Worm (Caenorhabditis elegans) whole organism, mixed stage, embryonic: ENCODE results near the gene gst-1.

Experiments
- bed-3 ChIP-seq: fragments of 200-800 bp; sonication (Bioruptor generic); optimal IDR thresholded peaks from 3 replicates; lab custom pipeline; 2018; ENCODE audit warnings: mild to moderate bottlenecking, missing genetic modification characterization, moderate library complexity, missing compliant biosample characterization
- blmp-1 ChIP-seq: fragments of 150-350 bp; optimal IDR thresholded peaks from 2 replicates; lab custom pipeline; 2014; ENCODE audit warnings: missing biosample characterization, missing genetic modification characterization
- ceh-39 ChIP-seq: fragments of 150-350 bp; optimal IDR thresholded peaks from 2 replicates; lab custom pipeline; 2014; ENCODE audit warnings: missing biosample characterization, missing genetic modification characterization
- ceh-43 ChIP-seq: fragments of 200-800 bp; sonication (Bioruptor generic); optimal IDR thresholded peaks from 2 replicates; lab custom pipeline; 2018; ENCODE audit warnings: mild to moderate bottlenecking, missing genetic modification characterization, moderate library complexity, missing compliant biosample characterization
- ceh-83 ChIP-seq: fragments of 200-800 bp; sonication (Bioruptor generic); optimal IDR thresholded peaks from 2 replicates; lab custom pipeline; 2018; ENCODE audit warnings: mild to moderate bottlenecking, missing genetic modification characterization, missing compliant biosample characterization
- ces-1 ChIP-seq: fragments of 150-350 bp; optimal IDR thresholded peaks from 2 replicates; lab custom pipeline; 2014; ENCODE audit warnings: missing biosample characterization, missing genetic modification reagents, missing genetic modification characterization
- cnd-1 ChIP-seq: fragments of 200-800 bp; sonication (Bioruptor generic); optimal IDR thresholded peaks from 2 replicates; lab custom pipeline; 2018; ENCODE audit warnings: mild to moderate bottlenecking, missing genetic modification characterization, missing compliant biosample characterization
- drap-1 ChIP-seq: fragments of 200-800 bp; sonication (Bioruptor generic); optimal IDR thresholded peaks from 3 replicates; lab custom pipeline; 2018; ENCODE audit warnings: mild to moderate bottlenecking, missing genetic modification characterization, missing compliant biosample characterization
- elt-1 ChIP-seq: sonication (generic microtip); optimal IDR thresholded peaks from 2 replicates; lab custom pipeline; 2017; ENCODE audit warnings: missing genetic modification characterization, mild to moderate bottlenecking, missing compliant biosample characterization, antibody characterized with exemption, moderate library complexity, borderline replicate concordance; ENCODE audit not compliant: insufficient read depth
- elt-3 ChIP-seq: fragments of 150-350 bp; optimal IDR thresholded peaks from 2 replicates; lab custom pipeline; 2014; ENCODE audit warnings: missing biosample characterization, missing genetic modification characterization
- flh-1 ChIP-seq: fragments of 200-800 bp; sonication (Bioruptor generic); optimal IDR thresholded peaks from 2 replicates; lab custom pipeline; 2018; ENCODE audit warnings: mild to moderate bottlenecking, missing genetic modification characterization, moderate library complexity, missing compliant biosample characterization
- ham-2 ChIP-seq: fragments of 200-800 bp; sonication (Bioruptor generic); optimal IDR thresholded peaks from 2 replicates; lab custom pipeline; 2018; ENCODE audit warnings: mild to moderate bottlenecking, missing genetic modification characterization, missing compliant biosample characterization
- hlh-1 ChIP-seq: fragments of 150-350 bp; optimal IDR thresholded peaks from 2 replicates; lab custom pipeline; 2014; ENCODE audit warnings: missing biosample characterization, missing genetic modification reagents, missing genetic modification characterization
- lin-13 ChIP-seq: fragments of 150-350 bp; optimal IDR thresholded peaks from 2 replicates; lab custom pipeline; 2014; ENCODE audit warnings: missing biosample characterization, missing genetic modification characterization
- lin-32 ChIP-seq: fragments of 200-800 bp; sonication (Bioruptor generic); optimal IDR thresholded peaks from 2 replicates; lab custom pipeline; 2018; ENCODE audit warnings: mild to moderate bottlenecking, missing genetic modification characterization, missing compliant biosample characterization
- lsy-2 ChIP-seq: fragments of 150-350 bp; optimal IDR thresholded peaks from 2 replicates; lab custom pipeline; 2014; ENCODE audit warnings: missing biosample characterization, missing genetic modification characterization
- mab-5 ChIP-seq: fragments of 150-350 bp; optimal IDR thresholded peaks from 2 replicates; lab custom pipeline; 2014; ENCODE audit warnings: missing biosample characterization, missing genetic modification characterization
- mep-1 ChIP-seq: fragments of 150-350 bp; optimal IDR thresholded peaks from 2 replicates; lab custom pipeline; 2017; ENCODE audit warnings: missing biosample characterization, missing genetic modification reagents, missing genetic modification characterization, inconsistent platforms
- mls-2 ChIP-seq: sonication (generic microtip); optimal IDR thresholded peaks from 2 replicates; lab custom pipeline; 2016; ENCODE audit warnings: mild to moderate bottlenecking, missing genetic modification characterization, moderate library complexity, missing compliant biosample characterization
- nhr-12 ChIP-seq: fragments of 150-350 bp; optimal IDR thresholded peaks from 2 replicates; lab custom pipeline; 2014; ENCODE audit warnings: missing biosample characterization, missing genetic modification characterization
- nhr-2 ChIP-seq: fragments of 150-350 bp; optimal IDR thresholded peaks from 2 replicates; lab custom pipeline; 2014; ENCODE audit warnings: missing biosample characterization, missing genetic modification characterization
- nhr-28 ChIP-seq: fragments of 150-350 bp; optimal IDR thresholded peaks from 2 replicates; lab custom pipeline; 2014; ENCODE audit warnings: missing biosample characterization, missing genetic modification characterization
- nhr-76 ChIP-seq: sonication (generic microtip); optimal IDR thresholded peaks from 2 replicates; lab custom pipeline; 2017; ENCODE audit warnings: missing biosample characterization, missing genetic modification characterization
- pha-4 ChIP-seq: fragments of 150-350 bp; optimal IDR thresholded peaks from 2 replicates; lab custom pipeline; 2018; ENCODE audit warnings: missing biosample characterization, missing genetic modification reagents, missing genetic modification characterization
- sem-2 ChIP-seq: fragments of 200-800 bp; sonication (Bioruptor generic); optimal IDR thresholded peaks from 2 replicates; lab custom pipeline; 2018; ENCODE audit warnings: mild to moderate bottlenecking, missing genetic modification characterization, missing compliant biosample characterization
- snpc-4 ChIP-seq: fragments of 150-350 bp; optimal IDR thresholded peaks from 2 replicates; lab custom pipeline; 2014; ENCODE audit warnings: missing biosample characterization, missing genetic modification characterization
- sptf-1 ChIP-seq: sonication (generic microtip); optimal IDR thresholded peaks from 2 replicates; lab custom pipeline; 2017; ENCODE audit warnings: mild to moderate bottlenecking, missing genetic modification characterization, moderate library complexity, missing compliant biosample characterization
- tbx-8 ChIP-seq: fragments of 200-800 bp; sonication (Bioruptor generic); optimal IDR thresholded peaks from 2 replicates; lab custom pipeline; 2018; ENCODE audit warnings: mild to moderate bottlenecking, missing genetic modification characterization, moderate library complexity, missing compliant biosample characterization
- unc-120 ChIP-seq: sonication (generic microtip); optimal IDR thresholded peaks from 2 replicates; lab custom pipeline; 2017; ENCODE audit warnings: missing genetic modification characterization, missing compliant biosample characterization; ENCODE audit not compliant: poor library complexity, severe bottlenecking
- unc-39 ChIP-seq: fragments of 150-350 bp; optimal IDR thresholded peaks from 2 replicates; lab custom pipeline; 2014; ENCODE audit warnings: missing biosample characterization, missing genetic modification characterization
- unc-62 ChIP-seq: fragments of 150-350 bp; optimal IDR thresholded peaks from 2 replicates; lab custom pipeline; 2014; ENCODE audit warnings: missing biosample characterization, missing genetic modification reagents, missing genetic modification characterization
- zip-8 ChIP-seq: fragments of 150-350 bp; optimal IDR thresholded peaks from 2 replicates; lab custom pipeline; 2014; ENCODE audit warnings: missing biosample characterization, missing genetic modification characterization
- ztf-11 ChIP-seq: fragments of 150-350 bp; optimal IDR thresholded peaks from 2 replicates; lab custom pipeline; 2014; ENCODE audit warnings: missing biosample characterization, missing genetic modification characterization

Gene gst-1

DNA sequence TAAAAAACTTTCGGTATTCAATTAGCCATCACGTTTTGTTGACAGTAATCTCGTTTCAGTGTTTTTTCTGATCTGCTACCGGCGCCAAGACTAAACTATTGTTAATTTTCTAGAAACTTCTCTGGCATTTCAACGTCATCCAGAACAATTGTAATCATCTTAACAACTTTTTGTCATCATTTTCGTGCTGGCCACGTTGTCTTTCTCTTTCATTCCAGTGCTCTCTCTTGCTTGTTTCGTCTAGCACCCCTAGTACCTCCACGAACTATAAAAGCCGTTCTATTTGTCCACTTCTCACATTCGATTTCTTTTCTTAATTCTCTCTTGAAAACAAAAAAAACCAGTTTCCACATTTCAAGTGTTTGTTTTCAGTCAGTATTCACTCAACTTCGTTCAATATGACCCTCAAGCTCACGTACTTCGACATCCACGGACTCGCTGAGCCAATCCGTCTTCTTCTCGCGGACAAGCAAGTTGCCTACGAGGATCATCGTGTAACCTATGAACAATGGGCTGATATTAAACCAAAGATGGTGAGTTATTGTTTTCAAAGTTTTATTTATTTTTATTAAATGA, at the start of gene gst-1:
gst-1 (plus strand) TSS at position 373 of the 576 bp plus-strand sequence.
- TF ChIP-seq ham-2 (GFP tag; lab: Kevin White, UChicago) (no peak), unc-120 (tag; lab: Kevin White, UChicago) (no peak), blmp-1 (no peak), hlh-1 (tag; lab: Kevin White, UChicago) (no peak), snpc-4 (no peak), tbx-8 (GFP tag; lab: Kevin White, UChicago) (no peak), lsy-2 (tag; lab: Kevin White, UChicago) (no peak), cnd-1 (no peak), lin-32 (no peak), nhr-12 (tag; lab: Kevin White, UChicago) (no peak)

DNA sequence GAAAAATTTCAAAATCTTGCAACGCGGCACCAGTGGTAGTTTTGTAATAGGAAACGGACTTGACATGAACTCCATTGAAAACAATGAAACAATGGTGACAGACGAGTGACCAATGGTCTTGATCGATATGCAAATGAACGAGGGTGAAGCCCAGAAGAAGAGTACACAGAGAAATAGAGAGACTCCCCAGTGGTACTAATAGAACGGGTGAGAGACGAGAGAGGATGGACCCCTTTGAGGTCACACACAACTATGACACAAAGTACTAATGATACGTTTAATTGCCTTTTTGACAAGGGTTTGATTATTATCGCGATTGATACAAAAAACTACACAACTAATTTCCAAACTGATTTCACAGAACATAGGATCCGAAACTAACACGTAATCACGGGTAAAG, 49.1 kb upstream of the gst-1 start, which contains the start of gene F59B2.8:
F59B2.8 (minus strand) TSS at position 151 of the 400 bp plus-strand sequence.
- TF ChIP-seq cnd-1, result no peak
- no peak for TF ChIP-seq elt-1 (tag; lab: Kevin White, UChicago)
- TF ChIP-seq lin-32, result no peak
- TF ChIP-seq nhr-12 (tag; lab: Kevin White, UChicago), result no peak
- peak; percentile 20 for TF ChIP-seq unc-120 (tag; lab: Kevin White, UChicago)
- TF ChIP-seq ztf-11, result no peak
- TF ChIP-seq lin-13 (tag; lab: Kevin White, UChicago), result no peak
- no peak for TF ChIP-seq bed-3 (GFP tag; lab: Kevin White, UChicago)
- TF ChIP-seq nhr-76 (tag; lab: Kevin White, UChicago), result no peak
- peak; percentile 62 for TF ChIP-seq unc-62 (GFP tag; lab: Kevin White, UChicago)
- no peak for TF ChIP-seq tbx-8 (GFP tag; lab: Kevin White, UChicago)
- TF ChIP-seq unc-39, result no peak
- TF ChIP-seq hlh-1 (tag; lab: Kevin White, UChicago), result peak; percentile 15
- no peak for TF ChIP-seq sem-2
- peak; percentile 25 for TF ChIP-seq ces-1 (GFP tag; lab: Kevin White, UChicago)
- peak; percentile 22 for TF ChIP-seq mls-2 (tag; lab: Kevin White, UChicago)
- no peak for TF ChIP-seq ceh-43

DNA sequence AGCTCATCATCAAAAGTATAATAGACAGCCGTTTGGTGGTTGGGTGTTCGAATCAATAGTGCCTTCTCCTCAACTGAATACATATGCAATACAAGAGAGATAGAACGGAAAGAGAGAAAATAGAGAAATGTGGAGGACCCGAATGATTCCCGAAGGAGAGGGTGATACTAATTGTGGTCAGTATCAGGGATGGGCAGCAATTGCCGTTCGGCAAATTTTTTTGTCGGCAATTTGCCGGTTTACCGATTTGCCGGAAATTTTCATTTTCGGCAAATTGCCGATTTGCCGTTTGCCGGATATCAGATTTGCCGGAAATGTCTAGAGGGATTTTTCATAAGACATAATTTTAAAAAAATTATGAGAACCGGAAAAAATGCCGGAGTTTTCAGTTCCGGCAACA, 46.8 kb upstream of the gst-1 start, which contains the start of gene F59B2.9:
F59B2.9 (minus strand) TSS at position 101 of the 400 bp plus-strand sequence.
- no peak for TF ChIP-seq tbx-8 (GFP tag; lab: Kevin White, UChicago)
- TF ChIP-seq unc-120 (tag; lab: Kevin White, UChicago), result no peak
- TF ChIP-seq lin-32, result no peak
- TF ChIP-seq bed-3 (GFP tag; lab: Kevin White, UChicago), result no peak

DNA sequence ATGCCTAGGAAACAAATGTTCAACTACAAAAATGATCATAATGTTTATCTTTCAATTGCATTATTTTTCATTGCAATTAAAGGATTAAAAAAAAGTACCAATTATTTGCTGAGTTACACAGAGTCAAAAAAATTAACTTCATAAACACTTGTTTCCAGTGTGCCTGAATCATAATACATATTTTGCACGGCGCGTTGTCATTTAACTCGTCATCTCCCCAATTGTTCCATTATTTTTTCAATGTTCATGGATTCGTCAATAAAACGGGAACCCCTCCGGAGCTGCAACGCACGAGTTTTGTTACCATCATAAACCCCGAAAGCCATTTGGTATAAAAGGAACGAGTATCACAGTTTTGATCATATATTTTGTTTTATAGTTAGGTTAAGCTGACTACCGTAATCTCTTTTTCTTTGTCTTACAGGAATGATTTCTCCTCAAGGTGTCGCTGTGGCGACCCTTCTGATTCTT, 41.9 kb upstream of the gst-1 start, which contains the start of gene F59B2.12:
F59B2.12 (plus strand) TSS at position 421 of the 471 bp plus-strand sequence.
- no peak for TF ChIP-seq nhr-2 (tag; lab: Kevin White, UChicago)
- no peak for TF ChIP-seq ceh-83 (GFP tag; lab: Kevin White, UChicago)
- TF ChIP-seq sptf-1, result no peak
- no peak for TF ChIP-seq tbx-8 (GFP tag; lab: Kevin White, UChicago)
- no peak for TF ChIP-seq nhr-12 (tag; lab: Kevin White, UChicago)
- no peak for TF ChIP-seq unc-39
- no peak for TF ChIP-seq nhr-28 (tag; lab: Kevin White, UChicago)
- no peak for TF ChIP-seq lsy-2 (tag; lab: Kevin White, UChicago)
- TF ChIP-seq mab-5, result no peak
- TF ChIP-seq sem-2, result no peak
- no peak for TF ChIP-seq cnd-1
- TF ChIP-seq, all 35 proteins: peak for 0

DNA sequence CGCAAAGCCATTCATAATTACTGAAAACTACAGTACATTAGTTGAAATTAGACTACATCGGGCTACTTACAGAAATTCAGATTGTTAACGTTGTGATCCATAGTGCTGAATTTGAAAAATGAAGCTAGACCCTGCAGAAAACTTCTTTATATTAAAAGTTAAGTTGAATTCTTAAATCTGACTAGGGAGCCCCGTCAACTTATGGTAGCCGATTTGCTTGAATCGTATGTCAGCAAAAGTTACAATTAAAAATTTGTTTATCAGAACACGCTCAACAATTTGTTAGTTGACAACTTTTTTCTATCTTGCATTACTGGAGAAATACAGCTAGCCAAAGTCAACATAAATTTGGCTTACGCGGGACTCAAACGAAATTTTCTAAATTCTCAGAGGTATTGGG, 36.6 kb upstream of the gst-1 start, which contains the start of gene F59B2.14:
F59B2.14 (minus strand) TSS at position 101 of the 400 bp plus-strand sequence.
- no peak for TF ChIP-seq snpc-4
- TF ChIP-seq pha-4 (tag; lab: Kevin White, UChicago), result no peak
- TF ChIP-seq bed-3 (GFP tag; lab: Kevin White, UChicago), result no peak
- no peak for TF ChIP-seq ces-1 (GFP tag; lab: Kevin White, UChicago)
- no peak for TF ChIP-seq ceh-39 (tag; lab: Kevin White, UChicago)
- no peak for TF ChIP-seq nhr-12 (tag; lab: Kevin White, UChicago)
- no peak for TF ChIP-seq drap-1 (GFP tag; lab: Kevin White, UChicago)
- TF ChIP-seq unc-120 (tag; lab: Kevin White, UChicago), result no peak
- no peak for TF ChIP-seq ham-2 (GFP tag; lab: Kevin White, UChicago)
- no peak for TF ChIP-seq flh-1 (GFP tag; lab: Kevin White, UChicago)
- no peak for TF ChIP-seq blmp-1
- no peak for TF ChIP-seq sptf-1
- TF ChIP-seq lin-32, result no peak
- no peak for TF ChIP-seq unc-62 (GFP tag; lab: Kevin White, UChicago)
- no peak for TF ChIP-seq mab-5
- TF ChIP-seq mep-1, result no peak
- no peak for TF ChIP-seq ceh-83 (GFP tag; lab: Kevin White, UChicago)
- TF ChIP-seq zip-8, result no peak
- TF ChIP-seq cnd-1, result no peak
- TF ChIP-seq elt-3 (tag; lab: Kevin White, UChicago), result no peak
